Fruit fly (Drosophila melanogaster): ENCODE measurements around the gene Josd.

The Josd gene

DNA sequence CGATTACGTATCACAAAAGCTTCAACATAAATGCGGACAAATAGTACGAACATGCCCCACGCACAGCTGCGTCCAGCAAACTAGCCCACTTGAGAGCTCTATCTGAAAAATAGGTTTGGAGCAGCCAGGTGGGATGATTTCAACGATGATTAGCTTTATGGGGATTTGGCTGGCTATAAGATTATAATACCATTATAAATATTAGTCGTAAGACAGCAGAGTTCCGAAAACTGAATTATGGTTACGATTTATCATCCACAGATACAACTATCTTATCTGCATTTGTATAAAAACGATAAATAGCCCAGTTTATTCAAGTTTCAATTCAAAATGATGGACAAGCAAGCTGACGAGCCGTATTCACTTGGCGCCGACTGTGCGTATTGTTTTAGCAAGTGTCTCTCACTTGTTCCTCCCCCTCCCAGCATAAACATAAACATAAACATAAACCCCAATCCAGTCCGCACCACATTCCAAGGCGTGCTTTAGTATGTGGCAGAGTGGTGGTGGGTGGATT lies 2.7 kb downstream of the Josd start (continued):
- TF ChIP-seq hkb (optimal IDR thresholded peaks at IDR 0.05) (no peak), hkb (GFP tag; IDR thresholded peaks at IDR 0.05) (peak; percentile 84), TFAM (GFP tag; optimal IDR thresholded peaks at IDR 0.05) (no peak), tio (GFP tag; optimal IDR thresholded peaks at IDR 0.05) (no peak), CG3838 (GFP tag; optimal IDR thresholded peaks at IDR 0.05) (peak; percentile 33), ken (GFP tag; IDR thresholded peaks at IDR 0.05) (no peak), crol (GFP tag; IDR thresholded peaks at IDR 0.05) (0 out of 2 replicates have a peak, but pooled peaks have one; percentile 10), pnt (GFP tag; optimal IDR thresholded peaks at IDR 0.05) (no peak), CG10462 (GFP tag; optimal IDR thresholded peaks at IDR 0.05) (peak; percentile 36), sc (optimal IDR thresholded peaks at IDR 0.05) (no peak), sc (GFP tag; optimal IDR thresholded peaks at IDR 0.05) (peak; percentile 41), croc (GFP tag; conservative IDR thresholded peaks at IDR 0.05) (peak; percentile 42; the same call in 1 of the 3 replicates), CG10366 (GFP tag; IDR thresholded peaks at IDR 0.05) (no peak; the same call in 1 of the 2 replicates), fd3F (GFP tag; optimal IDR thresholded peaks at IDR 0.05) (peak; percentile 59), CG10274 (GFP tag; optimal IDR thresholded peaks at IDR 0.05) (peak; percentile 72), CG6791 (GFP tag; IDR thresholded peaks at IDR 0.05; ENCODE audit: partially characterized antibody) (no peak), zfh1 (GFP tag; IDR thresholded peaks at IDR 0.05) (0 out of 3 replicates have a peak, but pooled peaks have one; percentile 37), Atf3 (GFP tag; optimal IDR thresholded peaks at IDR 0.05) (peak; percentile 11), Oaz (GFP tag; IDR thresholded peaks at IDR 0.05) (no peak), repo (GFP tag; optimal IDR thresholded peaks at IDR 0.05) (no peak), grau (tag; optimal IDR thresholded peaks at IDR 0.05) (peak; percentile 83), CG10565 (GFP tag; optimal IDR thresholded peaks at IDR 0.05) (peak; percentile 11), CG9797 (GFP tag; optimal IDR thresholded peaks at IDR 0.05) (no peak), CG11398 (GFP tag; optimal IDR thresholded peaks at IDR 0.05) (peak; percentile 26), gem (tag; optimal IDR thresholded peaks at IDR 0.05) (peak; percentile 82), kah (GFP tag; optimal IDR thresholded peaks at IDR 0.05) (peak; percentile 42), ara (GFP tag; IDR thresholded peaks at IDR 0.05) (peak; percentile 64; the same call in 1 of the 2 replicates), kni (GFP tag; optimal IDR thresholded peaks at IDR 0.05) (no peak), fd102C (GFP tag; optimal IDR thresholded peaks at IDR 0.05) (no peak), CG4360 (GFP tag; IDR thresholded peaks at IDR 0.05) (no peak), Hsf (GFP tag; optimal IDR thresholded peaks at IDR 0.05) (peak; percentile 54), ap (GFP tag; IDR thresholded peaks at IDR 0.05) (0 out of 2 replicates have a peak, but pooled peaks have one; percentile 25), CG8290 (GFP tag; optimal IDR thresholded peaks at IDR 0.05) (no peak), CG8290 (tag; optimal IDR thresholded peaks at IDR 0.05) (peak in 1 of 2 experiments; percentile 64), Camta (GFP tag; optimal IDR thresholded peaks at IDR 0.05) (peak; percentile 44), NfI (GFP tag; optimal IDR thresholded peaks at IDR 0.05) (peak; percentile 68), Bdp1 (GFP tag; optimal IDR thresholded peaks at IDR 0.05) (peak; percentile 33), CG6272 (GFP tag; IDR thresholded peaks at IDR 0.05) (peak; percentile 33; the same call in 1 of the 2 replicates), CG1602 (GFP tag; optimal IDR thresholded peaks at IDR 0.05) (peak; percentile 16), CG34224 (GFP tag; IDR thresholded peaks at IDR 0.05; ENCODE audit: partially characterized antibody) (no peak), Ada2b (GFP tag; IDR thresholded peaks at IDR 0.05) (peak; percentile 66), schlank (tag; optimal IDR thresholded peaks at IDR 0.05) (peak; percentile 72), C15 (GFP tag; IDR thresholded peaks at IDR 0.05) (no peak), tx (GFP tag; optimal IDR thresholded peaks at IDR 0.05) (no peak), Bteb2 (GFP tag; optimal IDR thresholded peaks at IDR 0.05) (peak; percentile 43), CG18262 (tag; optimal IDR thresholded peaks at IDR 0.05) (peak; percentile 81), Dad (GFP tag; optimal IDR thresholded peaks at IDR 0.05) (no peak), oc (tag; optimal IDR thresholded peaks at IDR 0.05) (peak; percentile 27), zen (tag; optimal IDR thresholded peaks at IDR 0.05) (peak; percentile 34), CG4854 (GFP tag; optimal IDR thresholded peaks at IDR 0.05) (peak; percentile 61), nau (GFP tag; optimal IDR thresholded peaks at IDR 0.05) (peak; percentile 85), cwo (GFP tag; optimal IDR thresholded peaks at IDR 0.05) (peak; percentile 80)
